Worm (Caenorhabditis elegans) whole organism, young adult: ENCODE data around the gene wdr-54.

Experiments
- B0336.3 ChIP-seq: fragments of 200-800 bp; sonication (Bioruptor generic); IDR thresholded peaks from 2 replicates; pipeline ENCODE4 v1.3.6; 2022; ENCODE audit warnings: missing genetic modification characterization, missing compliant biosample characterization
- C06A6.2 ChIP-seq: fragments of 200-800 bp; sonication (Bioruptor generic); conservative IDR thresholded peaks from 2 replicates; pipeline ENCODE4 v1.3.6; 2022; ENCODE audit warnings: missing genetic modification characterization, missing compliant biosample characterization
- F33H1.4 ChIP-seq: fragments of 200-800 bp; sonication (Bioruptor generic); IDR thresholded peaks from 2 replicates; pipeline ENCODE4 v1.3.6; 2022; ENCODE audit warnings: missing genetic modification reagents, missing genetic modification characterization, missing compliant biosample characterization
- F37B4.10 ChIP-seq: fragments of 200-800 bp; sonication (Bioruptor generic); IDR thresholded peaks from 2 replicates; pipeline ENCODE4 v1.3.6; 2022; ENCODE audit warnings: missing genetic modification characterization, missing compliant biosample characterization
- F39B2.1 ChIP-seq: fragments of 200-800 bp; sonication (Bioruptor generic); IDR thresholded peaks from 2 replicates; pipeline ENCODE4 v1.3.6; 2022; ENCODE audit warnings: missing genetic modification reagents, missing genetic modification characterization, missing compliant biosample characterization
- Y53F4B.3 ChIP-seq: fragments of 200-800 bp; sonication (Bioruptor generic); IDR thresholded peaks from 2 replicates; pipeline ENCODE4 v1.3.6; 2022; ENCODE audit warnings: missing genetic modification reagents, missing genetic modification characterization, missing compliant biosample characterization
- Y67H2A.10 ChIP-seq: fragments of 200-800 bp; sonication (Bioruptor generic); conservative IDR thresholded peaks from 2 replicates; pipeline ENCODE4 v1.3.6; 2022; ENCODE audit warnings: missing genetic modification reagents, missing genetic modification characterization, missing compliant biosample characterization
- Y95B8A.8 ChIP-seq: fragments of 200-800 bp; sonication (Bioruptor generic); IDR thresholded peaks from 2 replicates; pipeline ENCODE4 v1.3.6; 2022; ENCODE audit warnings: missing genetic modification reagents, missing genetic modification characterization, missing compliant biosample characterization
- ZK185.1 ChIP-seq: sonication (generic microtip); optimal IDR thresholded peaks from 2 replicates; lab custom pipeline; 2016; ENCODE audit warnings: mild to moderate bottlenecking, missing genetic modification characterization, missing compliant biosample characterization; ENCODE audit not compliant: poor library complexity, severe bottlenecking
- aptf-2 ChIP-seq: fragments of 200-800 bp; sonication (Bioruptor generic); conservative IDR thresholded peaks from 2 replicates; pipeline ENCODE4 v1.3.6; 2022; ENCODE audit warnings: missing genetic modification reagents, missing genetic modification characterization, missing compliant biosample characterization
- athp-1 ChIP-seq: sonication (generic microtip); optimal IDR thresholded peaks from 2 replicates; lab custom pipeline; 2017; ENCODE audit warnings: mild to moderate bottlenecking, missing genetic modification characterization, missing compliant biosample characterization
- cebp-2 ChIP-seq: fragments of 200-800 bp; sonication (Bioruptor generic); IDR thresholded peaks from 2 replicates; pipeline ENCODE4 v1.3.6; 2022; ENCODE audit warnings: missing genetic modification characterization, missing compliant biosample characterization
- ceh-100 ChIP-seq: fragments of 200-800 bp; sonication (Bioruptor generic); IDR thresholded peaks from 2 replicates; pipeline ENCODE4 v1.3.6; 2022; ENCODE audit warnings: missing genetic modification reagents, missing genetic modification characterization, missing compliant biosample characterization
- ceh-58 ChIP-seq: fragments of 200-800 bp; sonication (Bioruptor generic); IDR thresholded peaks from 2 replicates; pipeline ENCODE4 v1.3.6; 2022; ENCODE audit warnings: missing genetic modification characterization, missing compliant biosample characterization
- ceh-91 ChIP-seq: fragments of 200-800 bp; sonication (Bioruptor generic); IDR thresholded peaks from 2 replicates; pipeline ENCODE4 v1.3.6; 2022; ENCODE audit warnings: missing genetic modification reagents, missing genetic modification characterization, missing compliant biosample characterization
- chd-7 ChIP-seq: sonication (generic microtip); optimal IDR thresholded peaks from 2 replicates; lab custom pipeline; 2016; ENCODE audit warnings: mild to moderate bottlenecking, missing genetic modification characterization, moderate library complexity, missing compliant biosample characterization
- dox-1 ChIP-seq: fragments of 200-800 bp; sonication (Bioruptor generic); IDR thresholded peaks from 2 replicates; pipeline ENCODE4 v1.3.6; 2022; ENCODE audit warnings: missing genetic modification reagents, missing genetic modification characterization, missing compliant biosample characterization
- dpff-1 ChIP-seq: sonication (generic microtip); optimal IDR thresholded peaks from 2 replicates; lab custom pipeline; 2017; ENCODE audit warnings: mild to moderate bottlenecking, missing genetic modification characterization, missing compliant biosample characterization
- egl-44 ChIP-seq: fragments of 200-800 bp; sonication (Bioruptor generic); IDR thresholded peaks from 2 replicates; pipeline ENCODE4 v1.3.6; 2022; ENCODE audit warnings: missing genetic modification reagents, missing genetic modification characterization, missing compliant biosample characterization
- hmg-20 ChIP-seq: fragments of 200-800 bp; sonication (Bioruptor generic); IDR thresholded peaks from 2 replicates; pipeline ENCODE4 v1.3.6; 2022; ENCODE audit warnings: missing genetic modification reagents, missing genetic modification characterization, missing compliant biosample characterization
- hrde-1 ChIP-seq: sonication (generic microtip); optimal IDR thresholded peaks from 2 replicates; lab custom pipeline; 2016; ENCODE audit warnings: missing genetic modification characterization, mild to moderate bottlenecking, missing compliant biosample characterization, moderate library complexity, missing genotype, missing genetic modification reagents, borderline replicate concordance
- hsf-1 ChIP-seq: fragments of 200-800 bp; sonication (Bioruptor generic); IDR thresholded peaks from 2 replicates; pipeline ENCODE4 v1.3.6; 2022; ENCODE audit warnings: missing genetic modification reagents, missing genetic modification characterization, missing compliant biosample characterization
- lin-26 ChIP-seq: fragments of 200-800 bp; sonication (Bioruptor generic); IDR thresholded peaks from 2 replicates; pipeline ENCODE4 v1.3.6; 2022; ENCODE audit warnings: missing genetic modification reagents, missing genetic modification characterization, missing compliant biosample characterization
- lsl-1 ChIP-seq: fragments of 200-800 bp; sonication (Bioruptor generic); optimal IDR thresholded peaks from 2 replicates; lab custom pipeline; 2018; ENCODE audit warnings: mild to moderate bottlenecking, missing genetic modification characterization, moderate library complexity, missing compliant biosample characterization
- madf-3 ChIP-seq: fragments of 200-800 bp; sonication (Bioruptor generic); IDR thresholded peaks from 2 replicates; pipeline ENCODE4 v1.3.6; 2022; ENCODE audit warnings: missing genetic modification reagents, missing genetic modification characterization, missing compliant biosample characterization
- mel-28 ChIP-seq: sonication (generic microtip); optimal IDR thresholded peaks from 2 replicates; lab custom pipeline; 2016; ENCODE audit warnings: borderline replicate concordance, mild to moderate bottlenecking, missing genetic modification characterization, missing compliant biosample characterization
- mes-4 ChIP-seq: sonication (generic microtip); optimal IDR thresholded peaks from 2 replicates; lab custom pipeline; 2016; ENCODE audit warnings: missing genotype, missing genetic modification characterization, missing compliant biosample characterization
- nfya-1 ChIP-seq: sonication (generic microtip); optimal IDR thresholded peaks from 2 replicates; lab custom pipeline; 2017; ENCODE audit warnings: antibody characterized with exemption, missing compliant biosample characterization, missing genetic modification characterization, borderline replicate concordance; ENCODE audit not compliant: insufficient read depth
- rcor-1 ChIP-seq: fragments of 200-800 bp; sonication (Bioruptor generic); IDR thresholded peaks from 2 replicates; pipeline ENCODE4 v1.3.6; 2022; ENCODE audit warnings: missing genetic modification reagents, missing genetic modification characterization, missing compliant biosample characterization
- repo-1 ChIP-seq: sonication (generic microtip); optimal IDR thresholded peaks from 2 replicates; lab custom pipeline; 2017; ENCODE audit warnings: mild to moderate bottlenecking, missing genetic modification characterization, missing compliant biosample characterization
- snpc-4 ChIP-seq, 5 experiments: fragments of 150-350 bp in 1 of 5; sonication (generic microtip) in 4 of 5; optimal IDR thresholded peaks; 2 replicates each; lab custom pipeline; 2014 to 2018; ENCODE audit warnings: missing genetic modification characterization in 5 of 5, missing biosample characterization in 3 of 5, antibody characterized with exemption in 2 of 5, mild to moderate bottlenecking in 2 of 5, missing compliant biosample characterization in 2 of 5, missing genotype in 2 of 5, moderate library complexity in 2 of 5, missing genetic modification reagents in 1 of 5
- tbx-9 ChIP-seq: sonication (generic microtip); optimal IDR thresholded peaks from 2 replicates; lab custom pipeline; 2016; ENCODE audit warnings: borderline replicate concordance, missing genetic modification characterization, inconsistent platforms, missing compliant biosample characterization
- zfh-2 ChIP-seq: fragments of 200-800 bp; sonication (Bioruptor generic); conservative IDR thresholded peaks from 2 replicates; pipeline ENCODE4 v1.3.6; 2022; ENCODE audit warnings: missing genetic modification reagents, missing genetic modification characterization, missing compliant biosample characterization
- ztf-22 ChIP-seq: fragments of 200-800 bp; sonication (Bioruptor generic); optimal IDR thresholded peaks from 2 replicates; lab custom pipeline; 2018; ENCODE audit warnings: mild to moderate bottlenecking, missing genetic modification characterization, moderate library complexity, missing compliant biosample characterization
- ztf-25 ChIP-seq: fragments of 200-800 bp; sonication (Bioruptor generic); IDR thresholded peaks from 2 replicates; pipeline ENCODE4 v1.3.6; 2022; ENCODE audit warnings: missing genetic modification reagents, missing genetic modification characterization, missing compliant biosample characterization

The wdr-54 gene

DNA sequence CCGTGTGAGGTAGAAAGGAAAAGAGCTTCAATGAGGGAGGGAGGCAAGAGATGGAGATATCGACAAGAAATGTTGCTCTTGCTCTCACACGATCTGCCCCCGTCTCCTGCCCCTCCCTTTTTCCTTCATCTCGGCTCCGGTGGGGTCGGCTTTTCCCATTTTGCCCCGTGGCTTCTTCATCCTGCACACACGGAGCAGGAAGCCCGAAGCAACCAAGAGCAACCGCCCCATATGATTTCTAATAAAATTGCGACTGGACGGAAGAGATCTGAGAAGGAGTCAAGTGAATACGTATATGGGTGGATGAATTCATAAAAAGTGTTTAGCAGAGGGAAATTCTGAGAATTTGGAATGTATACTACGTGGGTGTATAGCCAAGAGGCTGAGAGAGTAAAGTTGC lies 15.9 kb downstream of the wdr-54 start (continued):
- TF ChIP-seq mes-4 (tag; lab: Kevin White, UChicago) (no peak), ztf-22 (GFP tag; lab: Kevin White, UChicago) (no peak), cebp-2 (GFP tag; lab: Robert Waterston, UW) (no peak), dpff-1 (tag; lab: Kevin White, UChicago) (no peak), madf-3 (GFP tag; lab: Robert Waterston, UW) (0 out of 2 replicates have a peak, but pooled peaks have one; percentile 42), nfya-1 (tag; lab: Kevin White, UChicago) (no peak), ceh-58 (no peak), rcor-1 (GFP tag; lab: Robert Waterston, UW) (peak; percentile 16; the same call in 1 of the 2 replicates)

DNA sequence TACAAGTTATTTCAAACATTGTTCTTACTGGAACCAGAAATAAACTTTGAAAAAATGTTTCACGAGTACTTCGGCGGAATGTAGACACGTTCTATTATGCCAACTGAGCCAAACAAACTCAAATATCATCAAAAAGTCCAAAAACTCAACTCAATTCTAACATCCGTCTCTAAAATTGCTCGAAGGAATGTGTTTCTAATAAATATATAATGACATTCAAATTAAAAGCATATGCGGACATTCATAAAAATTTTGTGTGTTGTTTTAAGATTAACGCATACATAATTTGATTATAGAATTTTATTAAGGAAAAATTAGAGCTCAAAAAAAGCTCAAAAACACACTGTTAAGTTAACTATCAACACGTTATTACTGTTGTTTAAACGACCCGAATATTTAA lies 16.7 kb downstream of the wdr-54 start:
- TF ChIP-seq tbx-9 (tag; lab: Kevin White, UChicago) (no peak), dox-1 (GFP tag; lab: Robert Waterston, UW) (no peak), Y53F4B.3 (GFP tag; lab: Robert Waterston, UW) (no peak), hrde-1 (tag; lab: Kevin White, UChicago) (no peak), ceh-91 (GFP tag; lab: Robert Waterston, UW) (no peak), zfh-2 (GFP tag; lab: Robert Waterston, UW) (no peak), aptf-2 (no peak), ceh-100 (GFP tag; lab: Robert Waterston, UW) (no peak), hmg-20 (GFP tag; lab: Robert Waterston, UW) (no peak), snpc-4 (GFP tag; optimal IDR thresholded peaks at IDR 0.05; lab: Kevin White, UChicago) (no peak), snpc-4 (tag; optimal IDR thresholded peaks at IDR 0.05; lab: Kevin White, UChicago) (no peak), athp-1 (tag; lab: Kevin White, UChicago) (no peak), Y67H2A.10 (GFP tag; lab: Robert Waterston, UW) (no peak)

ce11 chrX:851421-851820 lies 22.7 kb downstream of the wdr-54 start, which contains the start of gene igcm-1:
TSS of gene igcm-1 (minus strand) at chrX:851521.
- TF ChIP-seq mel-28 (tag; lab: Kevin White, UChicago) (no peak), hsf-1 (GFP tag; lab: Robert Waterston, UW) (no peak), C06A6.2 (GFP tag; lab: Robert Waterston, UW) (no peak), B0336.3 (GFP tag; lab: Robert Waterston, UW) (no peak), F37B4.10 (GFP tag; lab: Robert Waterston, UW) (no peak), snpc-4 (GFP tag; optimal IDR thresholded peaks at IDR 0.05; lab: Kevin White, UChicago) (no peak), snpc-4 (tag; optimal IDR thresholded peaks at IDR 0.05; lab: Kevin White, UChicago) (no peak), egl-44 (no peak), lsl-1 (GFP tag; lab: Kevin White, UChicago) (no peak), F39B2.1 (GFP tag; lab: Robert Waterston, UW) (no peak), ZK185.1 (tag; lab: Kevin White, UChicago) (no peak), Y95B8A.8 (GFP tag; lab: Robert Waterston, UW) (no peak), tbx-9 (tag; lab: Kevin White, UChicago) (no peak), F33H1.4 (no peak), dox-1 (GFP tag; lab: Robert Waterston, UW) (no peak), lin-26 (GFP tag; lab: Robert Waterston, UW) (no peak), ztf-25 (GFP tag; lab: Robert Waterston, UW) (no peak), chd-7 (tag; lab: Kevin White, UChicago) (no peak), repo-1 (no peak)
- TF ChIP-seq, all 124 proteins: peak for 0
